Worm (Caenorhabditis elegans) whole organism, L2 larva: Measurements from ENCODE around the gene hlh-19.

ENCODE experiments used
- C34F6.9 ChIP-seq: fragments of 150-350 bp; optimal IDR thresholded peaks from 2 replicates; lab custom pipeline; 2014; ENCODE audit warnings: missing biosample characterization, missing genetic modification characterization
- F13H6.1 ChIP-seq: sonication (generic microtip); optimal IDR thresholded peaks from 2 replicates; lab custom pipeline; 2016; ENCODE audit warnings: missing genetic modification characterization, missing compliant biosample characterization
- R02D3.7 ChIP-seq: fragments of 150-350 bp; optimal IDR thresholded peaks from 2 replicates; lab custom pipeline; 2014; ENCODE audit warnings: missing biosample characterization, missing genetic modification characterization
- Y55F3AM.14 ChIP-seq: fragments of 200-800 bp; sonication (Bioruptor generic); optimal IDR thresholded peaks from 2 replicates; lab custom pipeline; 2018; ENCODE audit warnings: mild to moderate bottlenecking, missing genetic modification characterization, missing compliant biosample characterization
- ZK546.5 ChIP-seq: sonication (generic microtip); optimal IDR thresholded peaks from 2 replicates; lab custom pipeline; 2017; ENCODE audit warnings: missing biosample characterization, missing genetic modification characterization
- alr-1 ChIP-seq: fragments of 150-350 bp; optimal IDR thresholded peaks from 2 replicates; lab custom pipeline; 2014; ENCODE audit warnings: missing biosample characterization, missing genetic modification characterization
- aly-2 ChIP-seq: fragments of 150-350 bp; optimal IDR thresholded peaks from 2 replicates; lab custom pipeline; 2014; ENCODE audit warnings: missing biosample characterization, missing genetic modification characterization
- ama-1 ChIP-seq: fragments of 150-350 bp; optimal IDR thresholded peaks from 2 replicates; lab custom pipeline; 2018; ENCODE audit warnings: inconsistent platforms
- blmp-1 ChIP-seq: sonication (generic microtip); optimal IDR thresholded peaks from 2 replicates; lab custom pipeline; 2017; ENCODE audit warnings: missing genetic modification characterization, mild to moderate bottlenecking, missing compliant biosample characterization, antibody characterized with exemption, moderate library complexity; ENCODE audit not compliant: insufficient read depth
- ceh-16 ChIP-seq: fragments of 150-350 bp; optimal IDR thresholded peaks from 2 replicates; lab custom pipeline; 2014; ENCODE audit warnings: missing biosample characterization, missing genetic modification characterization
- ceh-82 ChIP-seq: fragments of 150-350 bp; optimal IDR thresholded peaks from 2 replicates; lab custom pipeline; 2014; ENCODE audit warnings: missing biosample characterization, missing genetic modification characterization
- crh-2 ChIP-seq: sonication (generic microtip); optimal IDR thresholded peaks from 2 replicates; lab custom pipeline; 2017; ENCODE audit warnings: missing biosample characterization, missing genetic modification characterization
- dmd-4 ChIP-seq: sonication (generic microtip); optimal IDR thresholded peaks from 2 replicates; lab custom pipeline; 2017; ENCODE audit warnings: missing biosample characterization, missing genetic modification characterization
- egl-27 ChIP-seq: sonication (generic microtip); optimal IDR thresholded peaks from 3 replicates; lab custom pipeline; 2017; ENCODE audit warnings: missing biosample characterization, missing genetic modification reagents, missing genetic modification characterization
- elt-1 ChIP-seq: fragments of 150-350 bp; optimal IDR thresholded peaks from 2 replicates; lab custom pipeline; 2014; ENCODE audit warnings: missing biosample characterization, missing genetic modification characterization
- elt-3 ChIP-seq: sonication (generic microtip); optimal IDR thresholded peaks from 2 replicates; lab custom pipeline; 2017; ENCODE audit warnings: missing biosample characterization, missing genetic modification characterization
- fos-1 ChIP-seq: fragments of 150-350 bp; optimal IDR thresholded peaks from 2 replicates; lab custom pipeline; 2014; ENCODE audit warnings: missing biosample characterization, missing genetic modification characterization
- gmeb-1 ChIP-seq: fragments of 150-350 bp; optimal IDR thresholded peaks from 2 replicates; lab custom pipeline; 2014; ENCODE audit warnings: missing biosample characterization, missing genetic modification characterization
- lin-11 ChIP-seq: fragments of 150-350 bp; sonication (generic microtip); optimal IDR thresholded peaks from 2 replicates; lab custom pipeline; 2014; ENCODE audit warnings: missing biosample characterization, missing genetic modification characterization, inconsistent platforms, mixed read lengths
- lin-13 ChIP-seq: fragments of 150-350 bp; optimal IDR thresholded peaks from 2 replicates; lab custom pipeline; 2014; ENCODE audit warnings: missing biosample characterization, missing genetic modification reagents, missing genetic modification characterization
- lin-39 ChIP-seq: fragments of 150-350 bp; optimal IDR thresholded peaks from 2 replicates; lab custom pipeline; 2014; ENCODE audit warnings: missing biosample characterization, missing genetic modification reagents, missing genetic modification characterization
- lsy-2 ChIP-seq, 2 experiments: fragments of 150-350 bp in 1 of 2; sonication (generic microtip) in 1 of 2; optimal IDR thresholded peaks; 2 replicates each; lab custom pipeline; 2014 to 2017; ENCODE audit warnings: missing biosample characterization in 2 of 2, missing genetic modification characterization in 2 of 2
- mab-5 ChIP-seq: fragments of 150-350 bp; optimal IDR thresholded peaks from 2 replicates; lab custom pipeline; 2014; ENCODE audit warnings: missing biosample characterization, missing genetic modification characterization
- mbf-1 ChIP-seq: sonication (generic microtip); optimal IDR thresholded peaks from 2 replicates; lab custom pipeline; 2017; ENCODE audit warnings: missing biosample characterization, missing genetic modification characterization
- mdl-1 ChIP-seq, 2 experiments: fragments of 150-350 bp in 1 of 2; sonication (generic microtip) in 1 of 2; optimal IDR thresholded peaks; 2 replicates each; lab custom pipeline; 2017; ENCODE audit warnings: missing biosample characterization in 2 of 2, missing genetic modification characterization in 2 of 2
- nhr-10 ChIP-seq: sonication (generic microtip); optimal IDR thresholded peaks from 2 replicates; lab custom pipeline; 2017; ENCODE audit warnings: missing biosample characterization, missing genetic modification characterization
- nhr-11 ChIP-seq: fragments of 150-350 bp; optimal IDR thresholded peaks from 2 replicates; lab custom pipeline; 2014; ENCODE audit warnings: missing biosample characterization, missing genetic modification characterization
- nhr-12 ChIP-seq: fragments of 150-350 bp; optimal IDR thresholded peaks from 2 replicates; lab custom pipeline; 2014; ENCODE audit warnings: missing biosample characterization, missing genetic modification characterization
- nhr-129 ChIP-seq: fragments of 150-350 bp; optimal IDR thresholded peaks from 2 replicates; lab custom pipeline; 2014; ENCODE audit warnings: missing biosample characterization, missing genetic modification characterization
- nhr-21 ChIP-seq: fragments of 150-350 bp; optimal IDR thresholded peaks from 2 replicates; lab custom pipeline; 2014; ENCODE audit warnings: missing biosample characterization, missing genetic modification characterization
- nhr-23 ChIP-seq: fragments of 150-350 bp; optimal IDR thresholded peaks from 2 replicates; lab custom pipeline; 2014; ENCODE audit warnings: missing biosample characterization, missing genetic modification reagents, missing genetic modification characterization
- nhr-237 ChIP-seq: fragments of 150-350 bp; optimal IDR thresholded peaks from 2 replicates; lab custom pipeline; 2014; ENCODE audit warnings: missing biosample characterization, missing genetic modification characterization
- nhr-25 ChIP-seq: fragments of 150-350 bp; sonication (generic microtip); optimal IDR thresholded peaks from 3 replicates; lab custom pipeline; 2014; ENCODE audit warnings: missing biosample characterization, missing genetic modification characterization
- nhr-6 ChIP-seq: fragments of 150-350 bp; optimal IDR thresholded peaks from 2 replicates; lab custom pipeline; 2014; ENCODE audit warnings: missing biosample characterization, missing genetic modification characterization
- nhr-77 ChIP-seq: fragments of 150-350 bp; optimal IDR thresholded peaks from 2 replicates; lab custom pipeline; 2014; ENCODE audit warnings: missing biosample characterization, missing genetic modification characterization
- peb-1 ChIP-seq: fragments of 150-350 bp; optimal IDR thresholded peaks from 2 replicates; lab custom pipeline; 2014; ENCODE audit warnings: missing biosample characterization, missing genetic modification characterization
- sem-4 ChIP-seq: fragments of 150-350 bp; optimal IDR thresholded peaks from 2 replicates; lab custom pipeline; 2014; ENCODE audit warnings: missing biosample characterization, missing genetic modification reagents, missing genetic modification characterization
- skn-1 ChIP-seq: sonication (generic microtip); optimal IDR thresholded peaks from 2 replicates; lab custom pipeline; 2017; ENCODE audit warnings: missing biosample characterization, missing genetic modification characterization
- sma-3 ChIP-seq: sonication (generic microtip); optimal IDR thresholded peaks from 2 replicates; lab custom pipeline; 2016; ENCODE audit warnings: missing genetic modification reagents, missing genetic modification characterization, missing compliant biosample characterization
- sma-9 ChIP-seq, 2 experiments: fragments of 150-350 bp in 1 of 2; sonication (generic microtip) in 1 of 2; optimal IDR thresholded peaks; 2 replicates each; lab custom pipeline; 2014 to 2016; ENCODE audit warnings: missing genetic modification characterization in 2 of 2, mild to moderate bottlenecking in 1 of 2, missing biosample characterization in 1 of 2, missing compliant biosample characterization in 1 of 2, missing genetic modification reagents in 1 of 2, moderate library complexity in 1 of 2
- snpc-4 ChIP-seq: fragments of 150-350 bp; optimal IDR thresholded peaks from 2 replicates; lab custom pipeline; 2014; ENCODE audit warnings: missing biosample characterization, missing genetic modification characterization
- unc-39 ChIP-seq: fragments of 150-350 bp; optimal IDR thresholded peaks from 2 replicates; lab custom pipeline; 2014; ENCODE audit warnings: missing biosample characterization, missing genetic modification characterization
- unc-55 ChIP-seq: fragments of 150-350 bp; sonication (generic microtip); optimal IDR thresholded peaks from 3 replicates; lab custom pipeline; 2014; ENCODE audit warnings: missing biosample characterization, missing genetic modification reagents, missing genetic modification characterization
- unc-62 ChIP-seq: fragments of 150-350 bp; optimal IDR thresholded peaks from 2 replicates; lab custom pipeline; 2014; ENCODE audit warnings: missing biosample characterization, missing genetic modification reagents, missing genetic modification characterization
- zag-1 ChIP-seq: fragments of 150-350 bp; optimal IDR thresholded peaks from 2 replicates; lab custom pipeline; 2014; ENCODE audit warnings: missing biosample characterization, missing genetic modification characterization
- ztf-1 ChIP-seq: fragments of 200-800 bp; sonication (Bioruptor generic); conservative IDR thresholded peaks from 2 replicates; pipeline ENCODE4 v1.3.6; 2022; ENCODE audit warnings: missing genetic modification characterization, missing compliant biosample characterization
- ztf-11 ChIP-seq: sonication (generic microtip); optimal IDR thresholded peaks from 2 replicates; lab custom pipeline; 2017; ENCODE audit warnings: missing biosample characterization, missing genetic modification characterization
- ztf-4 ChIP-seq: fragments of 150-350 bp; optimal IDR thresholded peaks from 2 replicates; lab custom pipeline; 2014; ENCODE audit warnings: missing biosample characterization, missing genetic modification characterization

hlh-19 gene

DNA sequence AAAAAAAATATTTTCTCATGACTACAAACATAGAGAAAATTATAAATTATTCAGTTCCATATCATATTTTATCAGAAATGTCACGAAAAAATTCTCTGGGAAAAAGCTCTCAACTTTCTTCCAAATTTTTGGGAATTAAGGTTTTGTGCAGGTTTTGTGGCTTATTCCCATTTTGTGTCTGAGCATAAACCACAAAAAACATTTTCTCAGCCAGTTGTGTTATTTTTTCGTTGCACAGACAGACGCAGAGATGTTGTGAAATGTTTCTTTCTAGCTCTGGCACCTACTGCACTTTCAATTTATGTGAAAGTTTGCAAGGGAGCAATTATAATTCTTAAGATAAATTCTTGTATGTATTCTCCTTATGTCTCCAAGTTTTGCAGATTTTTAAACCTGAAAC lies 18.0 kb upstream of the hlh-19 start:
- peak; percentile 36 for TF ChIP-seq unc-55 (GFP tag; lab: Kevin White, UChicago)
- TF ChIP-seq alr-1 (tag; lab: Kevin White, UChicago) = no peak

DNA sequence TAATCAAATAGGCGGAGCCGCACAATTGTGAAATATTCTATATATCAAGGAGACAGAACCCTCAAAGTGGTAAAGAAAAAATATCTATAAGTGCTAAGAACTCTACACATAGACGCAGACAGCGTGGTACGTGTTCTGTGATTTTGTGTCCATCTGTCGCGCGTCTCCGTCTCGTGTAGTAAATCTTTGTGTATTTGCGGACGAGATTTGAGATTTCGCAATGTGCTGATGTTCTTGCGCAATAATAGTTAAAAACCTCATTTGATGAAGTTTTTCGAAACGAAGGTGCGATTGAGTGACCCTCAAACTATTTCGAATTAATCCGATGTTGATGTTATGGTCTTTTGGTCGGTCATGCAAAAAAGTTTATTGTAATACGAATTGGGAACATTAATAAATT lies 16.2 kb upstream of the hlh-19 start:
- TF ChIP-seq lsy-2 (tag; optimal IDR thresholded peaks at IDR 0.05; lab: Kevin White, UChicago) (peak in 1 of 2 experiments; percentile 47), alr-1 (tag; lab: Kevin White, UChicago) (no peak), skn-1 (tag; lab: Kevin White, UChicago) (no peak), sma-3 (no peak), R02D3.7 (tag; lab: Kevin White, UChicago) (no peak), ceh-82 (tag; lab: Kevin White, UChicago) (no peak), F13H6.1 (tag; lab: Kevin White, UChicago) (peak; percentile 46), sma-9 (GFP tag; optimal IDR thresholded peaks at IDR 0.05; lab: Kevin White, UChicago) (peak; percentile 74), sma-9 (tag; optimal IDR thresholded peaks at IDR 0.05; lab: Kevin White, UChicago) (no peak), dmd-4 (tag; lab: Kevin White, UChicago) (no peak), egl-27 (tag; lab: Kevin White, UChicago) (no peak), ztf-4 (tag; lab: Kevin White, UChicago) (peak; percentile 4), unc-55 (GFP tag; lab: Kevin White, UChicago) (peak; percentile 92), nhr-10 (no peak), crh-2 (peak; percentile 31), sem-4 (tag; lab: Kevin White, UChicago) (peak; percentile 2), ZK546.5 (tag; lab: Kevin White, UChicago) (no peak), mbf-1 (tag; lab: Kevin White, UChicago) (no peak), nhr-23 (tag; lab: Kevin White, UChicago) (no peak), nhr-11 (tag; lab: Kevin White, UChicago) (no peak), unc-62 (GFP tag; lab: Kevin White, UChicago) (no peak), peb-1 (no peak), ztf-11 (tag; lab: Kevin White, UChicago) (no peak), nhr-21 (no peak), ztf-1 (GFP tag; lab: Robert Waterston, UW) (no peak), nhr-237 (tag; lab: Kevin White, UChicago) (no peak), Y55F3AM.14 (GFP tag; lab: Kevin White, UChicago) (no peak), lin-39 (tag; lab: Kevin White, UChicago) (no peak), lin-13 (GFP tag; lab: Kevin White, UChicago) (peak; percentile 15), lin-11 (tag; lab: Kevin White, UChicago) (peak; percentile 54), elt-3 (tag; lab: Kevin White, UChicago) (no peak), blmp-1 (tag; lab: Kevin White, UChicago) (no peak), nhr-25 (tag; lab: Kevin White, UChicago) (peak; percentile 15), aly-2 (tag; lab: Kevin White, UChicago) (no peak), fos-1 (peak; percentile 15), ama-1 (lab: Kevin White, UChicago) (no peak), ceh-16 (tag; lab: Kevin White, UChicago) (no peak), zag-1 (tag; lab: Kevin White, UChicago) (peak; percentile 59), mab-5 (tag; lab: Kevin White, UChicago) (no peak), gmeb-1 (tag; lab: Kevin White, UChicago) (no peak), nhr-6 (tag; lab: Kevin White, UChicago) (no peak), unc-39 (no peak), C34F6.9 (tag; lab: Kevin White, UChicago) (peak; percentile 84), mdl-1 (tag; optimal IDR thresholded peaks at IDR 0.05; lab: Kevin White, UChicago) (peak in 1 of 2 experiments; percentile 35), nhr-12 (tag; lab: Kevin White, UChicago) (no peak), snpc-4 (tag; lab: Kevin White, UChicago) (peak; percentile 17), nhr-77 (no peak), nhr-129 (tag; lab: Kevin White, UChicago) (peak; percentile 96), elt-1 (tag; lab: Kevin White, UChicago) (no peak)
